Worm (Caenorhabditis elegans) whole organism, young adult: ENCODE measurements around the gene ugt-29.

ENCODE experiments used
- D2030.7 ChIP-seq: fragments of 200-800 bp; sonication (Bioruptor generic); IDR thresholded peaks from 2 replicates; pipeline ENCODE4 v1.3.6; 2022; ENCODE audit warnings: missing genetic modification reagents, missing genetic modification characterization, missing compliant biosample characterization
- F10E7.11 ChIP-seq: sonication (generic microtip); optimal IDR thresholded peaks from 2 replicates; lab custom pipeline; 2017; ENCODE audit warnings: mild to moderate bottlenecking, missing genetic modification characterization, moderate library complexity, missing compliant biosample characterization
- F57A8.1 ChIP-seq: fragments of 200-800 bp; sonication (Bioruptor generic); optimal IDR thresholded peaks from 2 replicates; lab custom pipeline; 2018; ENCODE audit warnings: mild to moderate bottlenecking, missing genetic modification characterization, moderate library complexity, missing compliant biosample characterization
- attf-3 ChIP-seq: fragments of 200-800 bp; sonication (Bioruptor generic); conservative IDR thresholded peaks from 2 replicates; pipeline ENCODE4 v1.3.6; 2022; ENCODE audit warnings: missing genetic modification reagents, missing genetic modification characterization, missing compliant biosample characterization
- ceh-91 ChIP-seq: fragments of 200-800 bp; sonication (Bioruptor generic); IDR thresholded peaks from 2 replicates; pipeline ENCODE4 v1.3.6; 2022; ENCODE audit warnings: missing genetic modification reagents, missing genetic modification characterization, missing compliant biosample characterization
- efl-1 ChIP-seq: fragments of 150-350 bp; optimal IDR thresholded peaks from 2 replicates; lab custom pipeline; 2014; ENCODE audit warnings: missing biosample characterization, missing genetic modification reagents, missing genetic modification characterization
- gei-17 ChIP-seq: fragments of 200-800 bp; sonication (Bioruptor generic); optimal IDR thresholded peaks from 2 replicates; lab custom pipeline; 2018; ENCODE audit warnings: mild to moderate bottlenecking, missing genetic modification characterization, missing compliant biosample characterization
- hlh-26 ChIP-seq: fragments of 200-800 bp; sonication (Bioruptor generic); conservative IDR thresholded peaks from 2 replicates; pipeline ENCODE4 v1.3.6; 2022; ENCODE audit warnings: missing genetic modification reagents, missing genetic modification characterization, missing compliant biosample characterization
- mes-4 ChIP-seq: sonication (generic microtip); optimal IDR thresholded peaks from 2 replicates; lab custom pipeline; 2016; ENCODE audit warnings: missing genotype, missing genetic modification characterization, missing compliant biosample characterization
- nfya-1 ChIP-seq: sonication (generic microtip); optimal IDR thresholded peaks from 2 replicates; lab custom pipeline; 2017; ENCODE audit warnings: antibody characterized with exemption, missing compliant biosample characterization, missing genetic modification characterization, borderline replicate concordance; ENCODE audit not compliant: insufficient read depth
- snpc-1.1 ChIP-seq: sonication (generic microtip); optimal IDR thresholded peaks from 2 replicates; lab custom pipeline; 2017; ENCODE audit warnings: missing genetic modification characterization, mild to moderate bottlenecking, missing compliant biosample characterization, antibody characterized with exemption, moderate library complexity, missing genotype, missing genetic modification reagents; ENCODE audit not compliant: insufficient read depth
- unc-62 ChIP-seq: fragments of 150-350 bp; optimal IDR thresholded peaks from 2 replicates; lab custom pipeline; 2014; ENCODE audit warnings: missing biosample characterization, missing genetic modification reagents, missing genetic modification characterization
- zfh-2 ChIP-seq: fragments of 200-800 bp; sonication (Bioruptor generic); conservative IDR thresholded peaks from 2 replicates; pipeline ENCODE4 v1.3.6; 2022; ENCODE audit warnings: missing genetic modification reagents, missing genetic modification characterization, missing compliant biosample characterization
- zim-3 ChIP-seq: sonication (generic microtip); optimal IDR thresholded peaks from 2 replicates; lab custom pipeline; 2017; ENCODE audit warnings: mild to moderate bottlenecking, missing genetic modification characterization, moderate library complexity, missing compliant biosample characterization

ce11 chrV:731330-731729 lies 31.9 kb upstream of the ugt-29 start:
- TF ChIP-seq nfya-1 (no peak), efl-1 (GFP tag; lab: Kevin White, UChicago) (no peak), gei-17 (GFP tag; lab: Kevin White, UChicago) (peak; percentile 55), F57A8.1 (GFP tag; lab: Kevin White, UChicago) (no peak), snpc-1.1 (tag; lab: Kevin White, UChicago) (no peak), F10E7.11 (tag; lab: Kevin White, UChicago) (no peak), D2030.7 (GFP tag; lab: Robert Waterston, UW) (no peak), hlh-26 (GFP tag; lab: Robert Waterston, UW) (no peak), zfh-2 (peak; percentile 81), mes-4 (no peak), unc-62 (GFP tag; lab: Kevin White, UChicago) (peak; percentile 83), ceh-91 (GFP tag; lab: Robert Waterston, UW) (no peak), attf-3 (GFP tag; lab: Robert Waterston, UW) (no peak), zim-3 (tag; lab: Kevin White, UChicago) (no peak)
